Worm (Caenorhabditis elegans): ENCODE measurements around the gene lbp-7.

The lbp-7 gene

DNA sequence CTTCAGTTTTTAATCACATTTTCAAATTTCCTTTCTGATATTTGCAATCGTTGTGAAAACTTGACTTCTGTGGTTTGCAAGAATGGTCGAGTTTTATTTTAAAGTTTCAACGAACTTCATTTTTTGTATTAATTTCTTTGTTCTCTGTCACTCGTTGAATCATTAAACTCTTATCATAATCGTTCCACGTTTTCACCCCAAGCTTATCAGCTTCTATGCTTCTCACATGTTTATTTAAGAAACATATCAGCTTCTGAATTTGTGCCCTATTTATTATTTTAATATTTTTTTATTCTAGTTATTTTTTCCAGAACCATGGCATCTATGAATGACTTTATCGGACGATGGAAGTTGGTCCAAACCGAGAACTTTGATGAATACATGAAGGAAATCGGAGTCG lies at the start of gene lbp-7:
lbp-7 (plus strand) TSS at position 312 of the 400 bp plus-strand sequence.
- no peak for TF ChIP-seq tbx-11 (GFP tag; IDR thresholded peaks at IDR 0.05)
- TF ChIP-seq ceh-13 (GFP tag; optimal IDR thresholded peaks at IDR 0.05), result no peak
- no peak for TF ChIP-seq ets-7 (tag; optimal IDR thresholded peaks at IDR 0.05)
- no peak for TF ChIP-seq ama-1 (optimal IDR thresholded peaks at IDR 0.05)
- TF ChIP-seq F13C5.2 (tag; optimal IDR thresholded peaks at IDR 0.05), result no peak
- no peak for TF ChIP-seq tbx-37 (GFP tag; conservative IDR thresholded peaks at IDR 0.05)
- TF ChIP-seq ceh-36 (tag; optimal IDR thresholded peaks at IDR 0.05), result no peak
- no peak for TF ChIP-seq scrt-1 (GFP tag; IDR thresholded peaks at IDR 0.05)

DNA sequence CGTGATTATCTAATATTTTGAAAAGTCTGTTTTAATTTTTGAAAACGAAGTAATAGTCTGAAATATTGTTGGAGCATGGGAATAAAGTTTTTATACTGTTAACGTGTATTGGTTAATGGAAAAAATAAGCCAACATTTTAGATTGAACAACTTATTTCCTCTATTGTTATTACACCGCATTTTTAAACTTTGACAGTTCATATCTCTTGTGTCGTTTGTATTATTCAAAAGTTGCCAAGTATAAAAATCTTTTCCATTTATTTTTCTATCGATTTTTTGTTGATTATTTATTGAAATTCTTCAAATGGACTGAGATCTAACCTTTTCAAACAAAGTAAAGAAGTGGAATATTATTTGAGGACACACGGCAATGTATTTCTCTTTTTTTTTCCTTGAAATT lies 48.5 kb upstream of the lbp-7 start, which contains the start of gene str-165:
str-165 (plus strand) TSS at position 301 of the 400 bp plus-strand sequence.
- TF ChIP-seq pes-1 (GFP tag; IDR thresholded peaks at IDR 0.05) (no peak), sea-1 (GFP tag; conservative IDR thresholded peaks at IDR 0.05) (no peak), tra-4 (tag; optimal IDR thresholded peaks at IDR 0.05) (no peak), tbx-37 (GFP tag; conservative IDR thresholded peaks at IDR 0.05) (no peak), hnd-1 (tag; optimal IDR thresholded peaks at IDR 0.05) (no peak), hmg-4 (GFP tag; optimal IDR thresholded peaks at IDR 0.05) (no peak), scrt-1 (GFP tag; IDR thresholded peaks at IDR 0.05) (no peak), ets-7 (tag; optimal IDR thresholded peaks at IDR 0.05) (no peak), aly-1 (tag; optimal IDR thresholded peaks at IDR 0.05) (no peak), F13C5.2 (tag; optimal IDR thresholded peaks at IDR 0.05) (no peak), ceh-13 (GFP tag; optimal IDR thresholded peaks at IDR 0.05) (no peak), ceh-36 (tag; optimal IDR thresholded peaks at IDR 0.05) (no peak), B0310.2 (tag; optimal IDR thresholded peaks at IDR 0.05) (no peak), flt-1 (GFP tag; IDR thresholded peaks at IDR 0.05) (no peak), tbx-11 (GFP tag; IDR thresholded peaks at IDR 0.05) (no peak), hmbx-1 (tag; optimal IDR thresholded peaks at IDR 0.05) (no peak), ama-1 (optimal IDR thresholded peaks at IDR 0.05) (no peak)

DNA sequence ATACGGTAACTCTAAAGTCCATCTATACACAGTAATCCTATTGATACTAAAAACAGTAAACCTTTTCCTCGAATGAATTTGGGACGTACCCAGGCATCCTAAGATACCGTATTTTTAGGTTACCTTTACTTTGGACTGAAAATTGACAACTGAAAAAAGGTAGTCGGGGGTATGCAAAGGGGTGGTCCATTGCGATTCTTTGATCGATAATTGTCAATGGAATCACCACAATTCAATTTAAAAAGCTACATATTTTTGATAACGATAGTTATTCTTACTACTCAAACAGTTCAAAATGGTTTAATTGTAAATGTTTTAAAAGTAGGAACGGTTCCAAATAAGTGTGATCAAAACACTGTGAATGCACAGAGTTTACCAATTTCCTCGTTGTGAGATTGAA lies 45.4 kb upstream of the lbp-7 start, which contains the start of gene srx-129:
srx-129 (plus strand) TSS at position 301 of the 400 bp plus-strand sequence.
- TF ChIP-seq scrt-1 (GFP tag; IDR thresholded peaks at IDR 0.05) (no peak), F13C5.2 (tag; optimal IDR thresholded peaks at IDR 0.05) (no peak), B0310.2 (tag; optimal IDR thresholded peaks at IDR 0.05) (no peak), ama-1 (optimal IDR thresholded peaks at IDR 0.05) (no peak), tbx-37 (GFP tag; conservative IDR thresholded peaks at IDR 0.05) (no peak), aly-1 (tag; optimal IDR thresholded peaks at IDR 0.05) (no peak)

DNA sequence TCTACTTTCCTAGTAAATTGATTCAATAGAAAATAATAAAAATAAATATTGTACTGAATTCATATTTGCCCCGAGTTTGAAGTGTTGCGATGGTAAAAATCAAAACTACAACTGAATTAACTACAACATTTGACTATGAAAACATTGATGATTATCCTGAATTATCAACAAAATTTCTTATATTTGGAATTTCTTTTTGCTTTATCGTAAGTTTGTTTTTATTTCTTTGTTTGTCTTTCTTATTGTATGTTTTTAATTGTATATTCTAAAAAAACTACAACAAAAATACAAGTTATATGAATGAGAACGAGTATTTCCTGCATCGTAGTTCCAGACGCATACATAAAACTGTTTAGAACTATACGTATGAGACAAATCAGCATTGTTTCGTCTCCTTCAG lies 42.2 kb upstream of the lbp-7 start, which contains the start of gene srx-128:
srx-128 (plus strand) TSS at position 301 of the 400 bp plus-strand sequence.
- no peak for TF ChIP-seq tra-4 (tag; optimal IDR thresholded peaks at IDR 0.05)
- no peak for TF ChIP-seq sea-1 (GFP tag; conservative IDR thresholded peaks at IDR 0.05)
- TF ChIP-seq hmg-4 (GFP tag; optimal IDR thresholded peaks at IDR 0.05), result no peak
- no peak for TF ChIP-seq ama-1 (optimal IDR thresholded peaks at IDR 0.05)
- no peak for TF ChIP-seq tbx-37 (GFP tag; conservative IDR thresholded peaks at IDR 0.05)
- no peak for TF ChIP-seq scrt-1 (GFP tag; IDR thresholded peaks at IDR 0.05)
- no peak for TF ChIP-seq flt-1 (GFP tag; IDR thresholded peaks at IDR 0.05)
- TF ChIP-seq ets-7 (tag; optimal IDR thresholded peaks at IDR 0.05), result no peak
- no peak for TF ChIP-seq hnd-1 (tag; optimal IDR thresholded peaks at IDR 0.05)
- TF ChIP-seq hmbx-1 (tag; optimal IDR thresholded peaks at IDR 0.05), result no peak
- no peak for TF ChIP-seq ceh-13 (GFP tag; optimal IDR thresholded peaks at IDR 0.05)

DNA sequence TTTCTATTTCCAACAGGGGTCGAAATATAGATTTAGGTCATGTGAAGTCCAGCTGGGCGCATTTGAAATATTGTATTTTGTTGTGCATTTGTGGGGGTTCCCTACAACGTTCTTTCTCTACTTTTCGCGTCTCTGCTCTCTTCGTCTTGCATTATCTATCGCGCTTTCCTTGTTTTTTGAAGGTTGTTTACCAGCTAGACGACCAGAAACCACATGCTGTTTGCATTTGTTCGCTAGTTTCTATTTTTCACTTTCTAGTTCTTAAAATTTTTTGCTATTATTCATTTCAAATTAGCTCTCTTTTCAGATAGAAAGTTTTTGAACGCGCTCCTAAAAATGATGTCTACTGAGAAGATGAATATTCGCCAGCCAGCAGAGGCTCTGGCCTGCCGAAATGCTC lies 39.9 kb upstream of the lbp-7 start, which contains the start of gene F55B12.10:
F55B12.10 (plus strand) TSS at position 301 of the 400 bp plus-strand sequence.
- TF ChIP-seq sea-1 (GFP tag; conservative IDR thresholded peaks at IDR 0.05) (no peak), scrt-1 (GFP tag; IDR thresholded peaks at IDR 0.05) (no peak), ceh-13 (GFP tag; optimal IDR thresholded peaks at IDR 0.05) (no peak), tbx-11 (GFP tag; IDR thresholded peaks at IDR 0.05) (no peak), tbx-37 (GFP tag; conservative IDR thresholded peaks at IDR 0.05) (no peak), flt-1 (GFP tag; IDR thresholded peaks at IDR 0.05) (no peak), hmg-4 (GFP tag; optimal IDR thresholded peaks at IDR 0.05) (no peak), ama-1 (optimal IDR thresholded peaks at IDR 0.05) (no peak), ets-7 (tag; optimal IDR thresholded peaks at IDR 0.05) (no peak), F13C5.2 (tag; optimal IDR thresholded peaks at IDR 0.05) (no peak), B0310.2 (tag; optimal IDR thresholded peaks at IDR 0.05) (no peak), hmbx-1 (tag; optimal IDR thresholded peaks at IDR 0.05) (no peak), aly-1 (tag; optimal IDR thresholded peaks at IDR 0.05) (no peak), pes-1 (GFP tag; IDR thresholded peaks at IDR 0.05) (no peak), tra-4 (tag; optimal IDR thresholded peaks at IDR 0.05) (no peak), hnd-1 (tag; optimal IDR thresholded peaks at IDR 0.05) (no peak), ceh-36 (tag; optimal IDR thresholded peaks at IDR 0.05) (no peak)

DNA sequence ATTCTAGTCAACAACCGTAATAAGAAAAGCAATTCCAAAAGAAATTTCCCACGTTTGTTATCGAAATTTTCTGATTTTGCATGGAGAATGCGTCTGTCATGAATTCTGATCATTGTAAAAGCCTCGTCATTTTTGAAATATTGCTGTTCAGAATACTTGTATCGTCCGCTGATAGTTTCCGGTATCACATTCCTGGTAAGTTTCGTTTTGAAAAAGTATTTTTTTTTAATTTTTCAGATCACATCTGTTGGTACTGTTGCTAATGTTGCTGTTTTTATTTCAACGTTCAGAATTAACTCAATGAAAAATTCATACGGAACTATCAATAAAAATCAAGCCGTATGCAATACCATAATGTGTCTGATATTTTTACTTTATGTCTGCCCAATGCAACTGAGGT lies 38.4 kb upstream of the lbp-7 start, which contains the start of gene srx-17:
srx-17 (plus strand) TSS at position 301 of the 400 bp plus-strand sequence.
- TF ChIP-seq aly-1 (tag; optimal IDR thresholded peaks at IDR 0.05), result no peak
- TF ChIP-seq ama-1 (optimal IDR thresholded peaks at IDR 0.05), result no peak
- TF ChIP-seq ceh-36 (tag; optimal IDR thresholded peaks at IDR 0.05), result no peak
- no peak for TF ChIP-seq hmbx-1 (tag; optimal IDR thresholded peaks at IDR 0.05)
- TF ChIP-seq hnd-1 (tag; optimal IDR thresholded peaks at IDR 0.05), result no peak
- TF ChIP-seq B0310.2 (tag; optimal IDR thresholded peaks at IDR 0.05), result no peak
- TF ChIP-seq tbx-37 (GFP tag; conservative IDR thresholded peaks at IDR 0.05), result no peak
- no peak for TF ChIP-seq ets-7 (tag; optimal IDR thresholded peaks at IDR 0.05)
- no peak for TF ChIP-seq ceh-13 (GFP tag; optimal IDR thresholded peaks at IDR 0.05)
- no peak for TF ChIP-seq F13C5.2 (tag; optimal IDR thresholded peaks at IDR 0.05)
- no peak for TF ChIP-seq hmg-4 (GFP tag; optimal IDR thresholded peaks at IDR 0.05)
- no peak for TF ChIP-seq flt-1 (GFP tag; IDR thresholded peaks at IDR 0.05)
- TF ChIP-seq scrt-1 (GFP tag; IDR thresholded peaks at IDR 0.05), result no peak
- no peak for TF ChIP-seq tbx-11 (GFP tag; IDR thresholded peaks at IDR 0.05)
- no peak for TF ChIP-seq tra-4 (tag; optimal IDR thresholded peaks at IDR 0.05)
- no peak for TF ChIP-seq pes-1 (GFP tag; IDR thresholded peaks at IDR 0.05)
- no peak for TF ChIP-seq sea-1 (GFP tag; conservative IDR thresholded peaks at IDR 0.05)

DNA sequence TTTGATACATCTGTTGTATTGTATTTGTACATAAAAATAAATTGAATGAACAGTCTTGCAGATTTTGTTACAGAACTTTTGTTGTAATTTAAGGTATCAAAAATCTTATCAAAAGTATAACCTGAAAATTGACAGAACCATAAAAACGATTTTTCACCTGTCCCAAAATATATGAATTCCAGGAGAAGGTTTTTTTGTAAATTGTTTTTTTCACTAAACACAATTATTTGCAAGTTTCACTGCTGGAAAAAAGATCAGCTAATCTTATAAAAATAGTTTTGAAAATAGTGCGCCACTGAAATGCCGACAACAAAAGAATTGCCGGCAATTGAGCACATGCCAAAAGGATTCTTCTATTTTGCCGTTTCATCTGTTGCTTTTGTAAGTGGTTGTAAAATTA lies 36.2 kb upstream of the lbp-7 start, which contains the start of gene srx-130:
srx-130 (plus strand) TSS at position 301 of the 400 bp plus-strand sequence.
- no peak for TF ChIP-seq pes-1 (GFP tag; IDR thresholded peaks at IDR 0.05)
- no peak for TF ChIP-seq tbx-11 (GFP tag; IDR thresholded peaks at IDR 0.05)
- no peak for TF ChIP-seq tra-4 (tag; optimal IDR thresholded peaks at IDR 0.05)
- no peak for TF ChIP-seq ceh-36 (tag; optimal IDR thresholded peaks at IDR 0.05)
- no peak for TF ChIP-seq sea-1 (GFP tag; conservative IDR thresholded peaks at IDR 0.05)

Data from whole organism, early embryonic.